Worm (Caenorhabditis elegans) whole organism, late embryonic: ENCODE data around the gene npp-9.

Experiments
- K02D7.2 ChIP-seq: sonication (generic microtip); optimal IDR thresholded peaks from 2 replicates; lab custom pipeline; 2017; ENCODE audit warnings: mild to moderate bottlenecking, missing genetic modification characterization, missing compliant biosample characterization
- ceh-48 ChIP-seq: sonication (generic microtip); optimal IDR thresholded peaks from 2 replicates; lab custom pipeline; 2016; ENCODE audit warnings: missing genetic modification characterization, inconsistent platforms, missing compliant biosample characterization
- che-1 ChIP-seq: sonication (generic microtip); optimal IDR thresholded peaks from 2 replicates; lab custom pipeline; 2016; ENCODE audit warnings: mild to moderate bottlenecking, missing genetic modification characterization, missing compliant biosample characterization
- elt-2 ChIP-seq: sonication (generic microtip); optimal IDR thresholded peaks from 2 replicates; lab custom pipeline; 2016; ENCODE audit warnings: missing genetic modification reagents, missing genetic modification characterization, missing compliant biosample characterization
- elt-4 ChIP-seq: sonication (generic microtip); optimal IDR thresholded peaks from 2 replicates; lab custom pipeline; 2016; ENCODE audit warnings: missing genetic modification characterization, missing compliant biosample characterization
- fax-1 ChIP-seq: sonication (generic microtip); optimal IDR thresholded peaks from 2 replicates; lab custom pipeline; 2016; ENCODE audit warnings: missing genotype, missing genetic modification characterization, missing compliant biosample characterization
- fkh-10 ChIP-seq: fragments of 150-350 bp; optimal IDR thresholded peaks from 2 replicates; lab custom pipeline; 2014; ENCODE audit warnings: missing biosample characterization, missing genetic modification reagents, missing genetic modification characterization
- hlh-30 ChIP-seq: sonication (generic microtip); optimal IDR thresholded peaks from 2 replicates; lab custom pipeline; 2017; ENCODE audit warnings: antibody characterized with exemption, missing genetic modification characterization, missing compliant biosample characterization; ENCODE audit not compliant: insufficient read depth
- nhr-11 ChIP-seq: fragments of 150-350 bp; optimal IDR thresholded peaks from 2 replicates; lab custom pipeline; 2014; ENCODE audit warnings: missing biosample characterization, missing genetic modification characterization
- pha-4 ChIP-seq: fragments of 150-350 bp; optimal IDR thresholded peaks from 2 replicates; lab custom pipeline; 2018; ENCODE audit warnings: missing biosample characterization, missing genetic modification reagents, missing genetic modification characterization
- pqm-1 ChIP-seq: sonication (generic microtip); optimal IDR thresholded peaks from 2 replicates; lab custom pipeline; 2016; ENCODE audit warnings: missing genetic modification characterization, missing compliant biosample characterization
- sox-4 ChIP-seq: sonication (generic microtip); optimal IDR thresholded peaks from 2 replicates; lab custom pipeline; 2017; ENCODE audit warnings: mild to moderate bottlenecking, missing genetic modification characterization, inconsistent platforms, missing compliant biosample characterization
- ttx-3 ChIP-seq: sonication (generic microtip); optimal IDR thresholded peaks from 2 replicates; lab custom pipeline; 2016; ENCODE audit warnings: missing genetic modification reagents, missing genetic modification characterization, missing compliant biosample characterization

ce11 chrIII:3393687-3394086 lies 10.6 kb downstream of the npp-9 start, which contains the start of gene mlc-4:
- TF ChIP-seq fkh-10 (GFP tag; lab: Kevin White, UChicago) (no peak), elt-4 (tag; lab: Kevin White, UChicago) (no peak), pqm-1 (tag; lab: Kevin White, UChicago) (no peak), K02D7.2 (tag; lab: Kevin White, UChicago) (no peak), ttx-3 (tag; lab: Kevin White, UChicago) (no peak), pha-4 (tag; lab: Kevin White, UChicago) (no peak), hlh-30 (tag; lab: Kevin White, UChicago) (no peak), fax-1 (tag; lab: Kevin White, UChicago) (no peak), sox-4 (tag; lab: Kevin White, UChicago) (no peak), ceh-48 (tag; lab: Kevin White, UChicago) (no peak), nhr-11 (no peak), che-1 (no peak), elt-2 (tag; lab: Kevin White, UChicago) (no peak)
